Fruit fly (Drosophila melanogaster) whole organism: ENCODE data around the gene CG43980.

Experiments
- CG8478 ChIP-seq: fragments of >200 bp; optimal IDR thresholded peaks from 2 replicates; lab custom pipeline; 2018; ENCODE audit warnings: inconsistent platforms
- Dll ChIP-seq: fragments of >200 bp; optimal IDR thresholded peaks from 2 replicates; lab custom pipeline; 2017
- EcR ChIP-seq, 2 experiments: fragments of >200 bp; optimal IDR thresholded peaks; 2 replicates each; lab custom pipeline; 2017; ENCODE audit warnings: missing biosample characterization in 2 of 2, missing genetic modification characterization in 2 of 2, missing genetic modification reagents in 2 of 2
- pan ChIP-seq: fragments of >200 bp; optimal IDR thresholded peaks from 2 replicates; lab custom pipeline; 2017
- psq ChIP-seq: fragments of >200 bp; optimal IDR thresholded peaks from 2 replicates; lab custom pipeline; 2017
- usp ChIP-seq: fragments of >200 bp; optimal IDR thresholded peaks from 2 replicates; lab custom pipeline; 2017; ENCODE audit warnings: missing biosample characterization, missing genetic modification characterization, mixed read lengths

CG43980 gene

DNA sequence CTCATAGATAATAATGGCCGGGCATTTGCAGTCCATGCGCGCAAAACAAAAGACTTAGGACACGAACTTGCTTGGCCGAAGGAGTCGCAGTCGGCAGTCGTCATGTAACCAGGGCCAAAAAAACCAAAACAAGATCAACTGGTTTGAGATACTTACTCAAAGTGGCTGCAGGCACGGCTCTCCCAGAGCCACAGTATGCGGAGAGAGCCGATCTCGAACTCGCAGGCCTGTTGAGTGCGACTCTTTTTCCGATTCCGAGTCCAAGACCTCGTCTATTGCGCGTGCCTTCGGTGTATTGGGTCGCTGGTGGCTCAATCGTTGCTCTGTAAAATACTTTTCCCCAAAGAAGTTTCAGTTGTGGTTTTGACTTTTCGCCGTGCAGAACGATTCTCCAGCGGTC is at the start of gene CG43980:
TSS of gene CG43980 (plus strand) at position 352 of the 400 bp plus-strand sequence.
- TF ChIP-seq Dll (lab: Kevin White, UChicago) (no peak), CG8478 (no peak), EcR (GFP tag; optimal IDR thresholded peaks at IDR 0.05; lab: Kevin White, UChicago) (no peak), pan (lab: Kevin White, UChicago) (no peak), psq (lab: Kevin White, UChicago) (no peak), usp (GFP tag; lab: Kevin White, UChicago) (no peak)

dm6 chr3L:21598337-21598736 is 46.4 kb upstream of the CG43980 start:
- no peak for TF ChIP-seq usp (GFP tag; lab: Kevin White, UChicago)
- TF ChIP-seq pan (lab: Kevin White, UChicago), result no peak
- no peak for TF ChIP-seq CG8478
- no peak for TF ChIP-seq EcR (GFP tag; optimal IDR thresholded peaks at IDR 0.05; lab: Kevin White, UChicago)

DNA sequence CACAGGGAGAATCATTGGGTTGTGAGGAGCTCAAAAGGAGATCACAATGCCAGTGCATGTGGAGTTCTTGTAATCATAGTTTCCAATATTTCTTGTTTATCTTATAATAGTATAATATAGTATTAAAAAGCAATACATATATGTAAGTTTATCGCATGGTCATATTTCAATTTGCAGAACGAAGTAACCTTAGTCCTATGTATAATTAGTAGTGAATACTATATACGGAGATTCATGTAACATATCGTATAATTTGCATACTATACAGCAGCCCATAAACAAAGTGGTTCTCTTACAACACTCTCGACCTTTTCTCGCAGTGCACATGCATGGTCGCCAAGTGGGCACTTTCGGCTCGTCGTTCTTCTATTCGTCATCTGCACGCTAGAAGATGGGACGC is 42.5 kb upstream of the CG43980 start:
- TF ChIP-seq usp (GFP tag; lab: Kevin White, UChicago), result no peak
- TF ChIP-seq psq (lab: Kevin White, UChicago), result no peak
- TF ChIP-seq EcR (GFP tag; optimal IDR thresholded peaks at IDR 0.05; lab: Kevin White, UChicago), result no peak
- no peak for TF ChIP-seq Dll (lab: Kevin White, UChicago)
- TF ChIP-seq CG8478, result no peak
- no peak for TF ChIP-seq pan (lab: Kevin White, UChicago)

DNA sequence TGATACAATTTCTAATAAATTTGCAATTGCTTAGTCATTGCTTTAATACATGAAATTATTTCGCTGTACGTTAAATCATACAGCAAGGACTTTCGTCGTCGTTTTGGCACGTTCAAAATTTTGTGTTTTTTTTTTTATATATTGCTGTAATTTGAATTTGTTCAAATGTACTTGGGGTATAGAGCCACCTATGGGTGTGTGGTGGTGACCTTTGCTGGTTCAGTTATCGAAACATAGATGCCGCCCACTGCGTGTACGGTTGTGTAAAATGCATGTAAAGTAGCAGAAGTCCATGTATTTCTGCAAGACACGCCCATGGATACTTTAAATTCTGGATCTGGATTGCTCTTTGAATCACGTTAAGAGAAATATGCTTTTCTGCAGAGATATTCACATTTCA is 40.5 kb upstream of the CG43980 start:
- TF ChIP-seq pan (lab: Kevin White, UChicago) (no peak), EcR (GFP tag; optimal IDR thresholded peaks at IDR 0.05; lab: Kevin White, UChicago) (no peak), Dll (lab: Kevin White, UChicago) (no peak), psq (lab: Kevin White, UChicago) (no peak), CG8478 (no peak), usp (GFP tag; lab: Kevin White, UChicago) (no peak)

- TF ChIP-seq Dll (lab: Kevin White, UChicago) (no peak), CG8478 (no peak), psq (lab: Kevin White, UChicago) (no peak), usp (GFP tag; lab: Kevin White, UChicago) (no peak), EcR (GFP tag; optimal IDR thresholded peaks at IDR 0.05; lab: Kevin White, UChicago) (no peak), pan (lab: Kevin White, UChicago) (no peak)
These were observed 34.2 kb upstream of the CG43980 start for dm6 chr3L:21610535-21610934.

- TF ChIP-seq pan (lab: Kevin White, UChicago) (no peak), CG8478 (no peak), usp (GFP tag; lab: Kevin White, UChicago) (no peak), EcR (GFP tag; optimal IDR thresholded peaks at IDR 0.05; lab: Kevin White, UChicago) (no peak), psq (lab: Kevin White, UChicago) (no peak), Dll (lab: Kevin White, UChicago) (no peak)
These were observed 27.4 kb upstream of the CG43980 start, which contains the start of the genes S1P and CG11307 for dm6 chr3L:21617354-21617753. TSS of gene S1P (minus strand) at chr3L:21617376. TSS of gene CG11307 (plus strand) at chr3L:21617623.

- TF ChIP-seq EcR (GFP tag; optimal IDR thresholded peaks at IDR 0.05; lab: Kevin White, UChicago) (no peak), Dll (lab: Kevin White, UChicago) (no peak), usp (GFP tag; lab: Kevin White, UChicago) (no peak)
These were observed 19.2 kb upstream of the CG43980 start, which contains the start of the genes CG7166 and Alg11 for dm6 chr3L:21625547-21625946. TSS of gene CG7166 (minus strand) at chr3L:21625647. TSS of gene Alg11 (plus strand) at chr3L:21625806.

DNA sequence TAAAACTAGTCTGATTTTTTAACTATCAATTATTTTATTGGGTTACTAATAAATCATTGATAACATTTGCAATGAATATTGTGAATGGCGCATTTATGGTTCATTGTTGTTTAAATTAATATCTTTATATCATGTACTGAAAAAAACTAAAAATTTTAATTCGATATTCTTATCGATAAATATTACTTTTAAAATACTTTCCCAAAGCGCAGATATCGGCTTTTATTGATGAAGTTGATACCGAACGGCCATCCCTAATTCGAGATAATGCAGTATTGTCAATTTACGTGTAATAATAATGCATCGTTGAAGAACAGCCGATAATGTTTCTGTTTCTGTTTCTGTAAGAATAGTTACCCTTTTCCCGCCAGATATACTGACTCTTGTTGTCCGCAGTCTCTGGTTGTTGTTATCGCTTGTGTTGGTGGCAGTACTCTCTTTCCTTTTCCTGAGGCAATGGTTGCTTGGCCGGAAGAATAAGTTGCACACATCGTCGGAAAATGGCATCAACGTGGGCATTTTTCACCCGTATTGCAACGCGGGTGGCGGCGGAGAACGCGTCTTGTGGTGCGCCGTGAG is 18.6 kb upstream of the CG43980 start:
- no peak for TF ChIP-seq Dll (lab: Kevin White, UChicago)
- TF ChIP-seq usp (GFP tag; lab: Kevin White, UChicago), result no peak
- TF ChIP-seq CG8478, result no peak
- no peak for TF ChIP-seq EcR (GFP tag; optimal IDR thresholded peaks at IDR 0.05; lab: Kevin White, UChicago)
- TF ChIP-seq pan (lab: Kevin White, UChicago), result no peak
- TF ChIP-seq psq (lab: Kevin White, UChicago), result no peak

DNA sequence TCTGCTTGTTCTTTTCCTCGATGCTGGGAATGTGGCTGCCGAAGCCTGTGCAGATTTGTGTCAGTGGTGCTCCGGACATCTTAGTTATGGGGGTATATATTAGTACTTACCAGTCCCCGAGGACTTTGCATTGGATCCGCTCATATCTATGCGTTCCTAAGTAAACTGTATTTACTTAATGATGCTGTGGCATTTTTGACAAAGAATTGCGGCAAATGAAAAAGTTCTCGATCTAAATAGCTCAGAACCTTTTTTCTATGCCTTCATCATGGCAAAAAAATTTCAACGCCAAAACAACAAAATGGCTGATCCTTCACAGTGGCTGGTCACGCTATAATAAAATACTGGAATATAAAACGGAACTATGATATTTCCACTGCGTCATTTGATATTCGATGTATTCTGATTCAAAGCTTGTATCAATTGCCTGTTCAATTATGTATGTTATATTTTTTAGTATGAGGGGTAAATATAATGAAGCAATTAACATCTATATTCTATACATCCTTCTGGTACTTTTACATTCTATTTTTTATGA is 10.5 kb upstream of the CG43980 start, which contains the start of gene MED1:
TSS of gene MED1 (minus strand) at position 295 of the 538 bp plus-strand sequence.
- TF ChIP-seq EcR (GFP tag; optimal IDR thresholded peaks at IDR 0.05; lab: Kevin White, UChicago) (no peak), psq (lab: Kevin White, UChicago) (no peak)

DNA sequence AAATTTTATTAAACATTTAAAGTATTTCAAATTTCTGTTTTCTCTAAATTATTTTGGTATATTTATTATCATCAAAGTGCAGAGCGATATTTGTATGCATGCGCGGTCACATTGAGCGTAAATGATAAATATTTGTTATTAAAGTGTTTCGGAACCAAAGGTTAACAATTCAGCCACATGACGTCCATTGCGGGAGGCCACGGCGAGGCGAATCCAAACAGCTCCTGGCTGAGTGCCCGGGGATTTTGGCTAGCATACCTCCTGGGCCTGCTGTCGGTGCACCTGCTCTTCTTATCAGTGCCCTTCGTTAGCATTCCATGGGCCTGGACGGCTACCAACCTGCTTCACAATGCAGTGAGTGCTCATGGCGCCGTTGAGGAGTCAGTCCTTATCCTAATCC is 9.6 kb upstream of the CG43980 start, which contains the start of gene ORMDL:
TSS of gene ORMDL (plus strand) at position 98 of the 400 bp plus-strand sequence.
- TF ChIP-seq pan (lab: Kevin White, UChicago) (no peak), EcR (GFP tag; optimal IDR thresholded peaks at IDR 0.05; lab: Kevin White, UChicago) (no peak), CG8478 (no peak), usp (GFP tag; lab: Kevin White, UChicago) (no peak), Dll (lab: Kevin White, UChicago) (no peak), psq (lab: Kevin White, UChicago) (no peak)

DNA sequence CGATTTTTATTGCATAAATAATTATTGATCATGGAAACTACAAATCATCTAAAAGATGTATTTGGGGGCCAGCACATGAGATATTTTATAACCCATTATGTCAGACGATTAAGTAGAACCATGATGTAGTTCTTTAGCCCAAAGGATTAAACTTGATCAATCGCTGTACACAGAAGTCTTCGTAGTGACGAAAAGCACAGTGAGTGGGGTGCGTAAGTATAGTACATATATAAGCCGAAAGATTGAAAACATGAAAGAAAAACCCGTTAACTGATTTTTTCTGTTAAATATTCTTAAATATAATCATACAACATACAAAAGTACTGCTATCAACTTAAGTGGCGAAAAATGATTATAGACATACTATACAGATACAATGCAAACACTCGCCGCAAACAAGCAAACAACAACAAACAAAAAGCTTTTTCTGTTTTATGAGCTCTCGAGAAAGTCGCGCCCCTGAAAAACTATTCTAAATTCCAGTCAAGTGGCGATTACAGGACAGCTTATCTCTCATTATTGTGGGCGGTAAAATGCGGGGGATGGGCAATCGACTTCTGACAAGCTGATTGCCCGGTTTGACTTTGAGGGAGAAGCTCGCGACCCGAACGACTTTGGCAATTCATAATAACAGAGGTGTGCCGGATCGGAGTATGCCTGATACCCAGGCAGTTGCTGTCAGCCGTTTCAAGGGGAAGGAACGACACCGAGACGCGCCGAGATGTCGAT is 8.3 kb upstream of the CG43980 start, which contains the start of gene CG32444:
TSS of gene CG32444 (plus strand) at position 683 of the 729 bp plus-strand sequence.
- TF ChIP-seq Dll (lab: Kevin White, UChicago) (no peak), psq (lab: Kevin White, UChicago) (no peak), pan (lab: Kevin White, UChicago) (no peak), usp (GFP tag; lab: Kevin White, UChicago) (no peak), CG8478 (no peak), EcR (GFP tag; optimal IDR thresholded peaks at IDR 0.05; lab: Kevin White, UChicago) (no peak)
